In genomic region chrX:11090161-11090560, dm6 we compare ENCODE assay signal across 1 fruit fly cellular context.
TF ChIP-seq lines count a peak whose summit lies in the region.

Gene CG2076, plus strand, starts transcription at chrX:11090210.

TF ChIP-seq in whole organism, embryonic, 481 proteins besides CTCF, POLR2A, EP300 and RAD21 (continued from another document and continues in another):
- TF ChIP-seq sima (GFP tag; optimal IDR thresholded peaks at IDR 0.05; lab: Kevin White, UChicago) (no peak), hth (optimal IDR thresholded peaks at IDR 0.05; lab: Kevin White, UChicago) (no peak), CG11456 (GFP tag; IDR thresholded peaks at IDR 0.05; lab: Robert Waterston, UW) (no peak), nerfin-1 (tag; optimal IDR thresholded peaks at IDR 0.05; lab: Kevin White, UChicago) (no peak), lbe (GFP tag; optimal IDR thresholded peaks at IDR 0.05; lab: Kevin White, UChicago) (peak; percentile 6), prd (optimal IDR thresholded peaks at IDR 0.05; lab: Kevin White, UChicago) (no peak), prd (GFP tag; IDR thresholded peaks at IDR 0.05; lab: Robert Waterston, UW) (no peak), tna (GFP tag; IDR thresholded peaks at IDR 0.05; lab: Robert Waterston, UW; ENCODE audit: partially characterized antibody) (peak; percentile 95), tap (tag; optimal IDR thresholded peaks at IDR 0.05; lab: Kevin White, UChicago) (no peak), CG9437 (GFP tag; optimal IDR thresholded peaks at IDR 0.05; lab: Kevin White, UChicago) (no peak), lola (GFP tag; optimal IDR thresholded peaks at IDR 0.05; lab: Kevin White, UChicago) (no peak), CG6791 (GFP tag; IDR thresholded peaks at IDR 0.05; lab: Robert Waterston, UW; ENCODE audit: partially characterized antibody) (peak; percentile 92), nerfin-2 (GFP tag; IDR thresholded peaks at IDR 0.05; lab: Robert Waterston, UW; ENCODE audit: partially characterized antibody) (peak; percentile 97), ATbp (GFP tag; optimal IDR thresholded peaks at IDR 0.05; lab: Kevin White, UChicago) (no peak), gsb-n (tag; optimal IDR thresholded peaks at IDR 0.05; lab: Kevin White, UChicago) (no peak), Dbx (GFP tag; IDR thresholded peaks at IDR 0.05; lab: Robert Waterston, UW) (no peak), Lhr (GFP tag; optimal IDR thresholded peaks at IDR 0.05; lab: Kevin White, UChicago) (no peak), gcm2 (GFP tag; optimal IDR thresholded peaks at IDR 0.05; lab: Kevin White, UChicago) (no peak), H2.0 (GFP tag; IDR thresholded peaks at IDR 0.05; lab: Robert Waterston, UW) (no peak), CG9817 (tag; optimal IDR thresholded peaks at IDR 0.05; lab: Kevin White, UChicago) (no peak), Abd-B (GFP tag; optimal IDR thresholded peaks at IDR 0.05; lab: Kevin White, UChicago) (no peak), NK7.1 (GFP tag; optimal IDR thresholded peaks at IDR 0.05; lab: Kevin White, UChicago) (no peak), CG30020 (tag; optimal IDR thresholded peaks at IDR 0.05; lab: Kevin White, UChicago) (no peak), sens (GFP tag; lab: Kevin White, UChicago) (peak; percentile 41), Pdp1 (GFP tag; optimal IDR thresholded peaks at IDR 0.05; lab: Kevin White, UChicago) (peak in 1 of 2 experiments; percentile 36), CG7987 (GFP tag; optimal IDR thresholded peaks at IDR 0.05; lab: Kevin White, UChicago) (no peak), CG8290 (GFP tag; optimal IDR thresholded peaks at IDR 0.05; lab: Kevin White, UChicago) (no peak), CG8290 (tag; optimal IDR thresholded peaks at IDR 0.05; lab: Kevin White, UChicago) (no peak), CG1233 (GFP tag; optimal IDR thresholded peaks at IDR 0.05; lab: Kevin White, UChicago) (no peak), CG1024 (GFP tag; IDR thresholded peaks at IDR 0.05; lab: Robert Waterston, UW) (no peak), chn (GFP tag; optimal IDR thresholded peaks at IDR 0.05; lab: Kevin White, UChicago) (no peak), fd64A (GFP tag; optimal IDR thresholded peaks at IDR 0.05; lab: Kevin White, UChicago) (no peak), CG12659 (GFP tag; optimal IDR thresholded peaks at IDR 0.05; lab: Kevin White, UChicago) (no peak), Usf (GFP tag; optimal IDR thresholded peaks at IDR 0.05; lab: Kevin White, UChicago) (no peak), lilli (GFP tag; optimal IDR thresholded peaks at IDR 0.05; lab: Kevin White, UChicago) (no peak), Poxn (GFP tag; IDR thresholded peaks at IDR 0.05; lab: Robert Waterston, UW) (no peak), dm (GFP tag; optimal IDR thresholded peaks at IDR 0.05; lab: Kevin White, UChicago) (no peak), salm (tag; optimal IDR thresholded peaks at IDR 0.05; lab: Kevin White, UChicago) (no peak), kah (GFP tag; optimal IDR thresholded peaks at IDR 0.05; lab: Kevin White, UChicago) (no peak), vnd (GFP tag; IDR thresholded peaks at IDR 0.05; lab: Robert Waterston, UW; ENCODE audit: partially characterized antibody) (peak; percentile 92), CG33213 (GFP tag; optimal IDR thresholded peaks at IDR 0.05; lab: Kevin White, UChicago) (no peak), CG3838 (GFP tag; optimal IDR thresholded peaks at IDR 0.05; lab: Kevin White, UChicago) (no peak), Elba2 (GFP tag; optimal IDR thresholded peaks at IDR 0.05; lab: Kevin White, UChicago) (no peak), CG15011 (GFP tag; optimal IDR thresholded peaks at IDR 0.05; lab: Kevin White, UChicago) (no peak), CG42726 (GFP tag; IDR thresholded peaks at IDR 0.05; lab: Robert Waterston, UW; ENCODE audit: partially characterized antibody) (peak; percentile 58; the same call in 1 of the 2 replicates), Bdp1 (GFP tag; optimal IDR thresholded peaks at IDR 0.05; lab: Kevin White, UChicago) (no peak), Deaf1 (tag; optimal IDR thresholded peaks at IDR 0.05; lab: Kevin White, UChicago) (no peak), CG3163 (GFP tag; optimal IDR thresholded peaks at IDR 0.05; lab: Kevin White, UChicago) (no peak), emc (GFP tag; optimal IDR thresholded peaks at IDR 0.05; lab: Kevin White, UChicago) (no peak), Myb (GFP tag; optimal IDR thresholded peaks at IDR 0.05; lab: Kevin White, UChicago) (no peak), luna (GFP tag; optimal IDR thresholded peaks at IDR 0.05; lab: Kevin White, UChicago) (no peak), repo (GFP tag; optimal IDR thresholded peaks at IDR 0.05; lab: Kevin White, UChicago) (no peak), mam (GFP tag; optimal IDR thresholded peaks at IDR 0.05; lab: Kevin White, UChicago) (no peak), br (optimal IDR thresholded peaks at IDR 0.05; lab: Kevin White, UChicago) (no peak), eve (GFP tag; optimal IDR thresholded peaks at IDR 0.05; lab: Kevin White, UChicago) (no peak), ranshi (GFP tag; IDR thresholded peaks at IDR 0.05; lab: Robert Waterston, UW) (no peak), gcm (GFP tag; optimal IDR thresholded peaks at IDR 0.05; lab: Kevin White, UChicago) (no peak), CG2129 (GFP tag; IDR thresholded peaks at IDR 0.05; lab: Robert Waterston, UW; ENCODE audit: partially characterized antibody) (peak; percentile 23; the same call in 1 of the 2 replicates), CG10321 (GFP tag; IDR thresholded peaks at IDR 0.05; lab: Robert Waterston, UW) (no peak), CG11085 (GFP tag; IDR thresholded peaks at IDR 0.05; lab: Robert Waterston, UW) (no peak), Sry-β (GFP tag; optimal IDR thresholded peaks at IDR 0.05; lab: Kevin White, UChicago) (no peak), onecut (GFP tag; IDR thresholded peaks at IDR 0.05; lab: Robert Waterston, UW) (no peak), CG14050 (GFP tag; IDR thresholded peaks at IDR 0.05; lab: Robert Waterston, UW) (no peak), sens-2 (GFP tag; IDR thresholded peaks at IDR 0.05; lab: Robert Waterston, UW) (no peak), Dip3 (GFP tag; optimal IDR thresholded peaks at IDR 0.05; lab: Kevin White, UChicago) (no peak), PHDP (tag; optimal IDR thresholded peaks at IDR 0.05; lab: Kevin White, UChicago) (no peak), CG17385 (GFP tag; optimal IDR thresholded peaks at IDR 0.05; lab: Kevin White, UChicago) (no peak), ssp (GFP tag; IDR thresholded peaks at IDR 0.05; lab: Robert Waterston, UW) (no peak), CG16815 (GFP tag; optimal IDR thresholded peaks at IDR 0.05; lab: Kevin White, UChicago) (no peak), CG4820 (GFP tag; optimal IDR thresholded peaks at IDR 0.05; lab: Kevin White, UChicago) (no peak), CG2116 (GFP tag; optimal IDR thresholded peaks at IDR 0.05; lab: Kevin White, UChicago) (peak; percentile 73), pan (optimal IDR thresholded peaks at IDR 0.05; lab: Kevin White, UChicago) (no peak), pan (GFP tag; optimal IDR thresholded peaks at IDR 0.05 in 1 of 2, IDR thresholded peaks at IDR 0.05 in 1 of 2) (no peak), Side (GFP tag; optimal IDR thresholded peaks at IDR 0.05; lab: Kevin White, UChicago) (no peak), mld (GFP tag; IDR thresholded peaks at IDR 0.05; lab: Robert Waterston, UW; ENCODE audit: partially characterized antibody) (peak; percentile 82), CG8089 (GFP tag; optimal IDR thresholded peaks at IDR 0.05; lab: Kevin White, UChicago) (no peak), lmd (GFP tag; IDR thresholded peaks at IDR 0.05; lab: Robert Waterston, UW) (no peak), MESR4 (GFP tag; optimal IDR thresholded peaks at IDR 0.05; lab: Kevin White, UChicago) (peak; percentile 28), CG3847 (GFP tag; IDR thresholded peaks at IDR 0.05; lab: Robert Waterston, UW) (no peak), Dip2 (GFP tag; IDR thresholded peaks at IDR 0.05; lab: Robert Waterston, UW) (no peak), sob (GFP tag; IDR thresholded peaks at IDR 0.05; lab: Robert Waterston, UW) (no peak), usp (GFP tag; optimal IDR thresholded peaks at IDR 0.05; lab: Kevin White, UChicago) (no peak), inv (GFP tag; IDR thresholded peaks at IDR 0.05; lab: Robert Waterston, UW; ENCODE audit: partially characterized antibody) (peak; percentile 84), CG6683 (GFP tag; optimal IDR thresholded peaks at IDR 0.05; lab: Kevin White, UChicago) (no peak), row (GFP tag; IDR thresholded peaks at IDR 0.05; lab: Robert Waterston, UW) (no peak), Aef1 (GFP tag; IDR thresholded peaks at IDR 0.05; lab: Robert Waterston, UW) (no peak), vfl (GFP tag; optimal IDR thresholded peaks at IDR 0.05; lab: Kevin White, UChicago) (no peak), CG1602 (GFP tag; optimal IDR thresholded peaks at IDR 0.05; lab: Kevin White, UChicago) (no peak), Ravus (GFP tag; IDR thresholded peaks at IDR 0.05; lab: Robert Waterston, UW) (no peak), CG11504 (tag; optimal IDR thresholded peaks at IDR 0.05; lab: Kevin White, UChicago) (no peak), CG15514 (GFP tag; optimal IDR thresholded peaks at IDR 0.05; lab: Kevin White, UChicago) (peak; percentile 23), ash1 (GFP tag; optimal IDR thresholded peaks at IDR 0.05; lab: Kevin White, UChicago) (no peak), Ets97D (GFP tag; optimal IDR thresholded peaks at IDR 0.05; lab: Kevin White, UChicago) (no peak), MBD-R2 (GFP tag; IDR thresholded peaks at IDR 0.05; lab: Robert Waterston, UW) (peak; percentile 57), Lpt (GFP tag; optimal IDR thresholded peaks at IDR 0.05; lab: Kevin White, UChicago) (no peak), hbn (GFP tag; IDR thresholded peaks at IDR 0.05; lab: Robert Waterston, UW; ENCODE audit: partially characterized antibody) (peak; percentile 72), seq (GFP tag; IDR thresholded peaks at IDR 0.05; lab: Robert Waterston, UW) (no peak), C15 (GFP tag; IDR thresholded peaks at IDR 0.05; lab: Robert Waterston, UW) (no peak), Hr78 (GFP tag; optimal IDR thresholded peaks at IDR 0.05; lab: Kevin White, UChicago) (no peak), Atf-2 (GFP tag; optimal IDR thresholded peaks at IDR 0.05; lab: Kevin White, UChicago) (no peak), E2f1 (GFP tag; IDR thresholded peaks at IDR 0.05; lab: Robert Waterston, UW) (no peak), CG8359 (GFP tag; optimal IDR thresholded peaks at IDR 0.05; lab: Kevin White, UChicago; ENCODE audit: borderline replicate concordance) (no peak), dimm (GFP tag; IDR thresholded peaks at IDR 0.05; lab: Robert Waterston, UW) (no peak), nmo (GFP tag; optimal IDR thresholded peaks at IDR 0.05; lab: Kevin White, UChicago) (peak; percentile 22), ab (GFP tag; optimal IDR thresholded peaks at IDR 0.05; lab: Kevin White, UChicago) (no peak), CG8765 (GFP tag; IDR thresholded peaks at IDR 0.05; lab: Robert Waterston, UW) (no peak), CG4424 (GFP tag; optimal IDR thresholded peaks at IDR 0.05; lab: Kevin White, UChicago) (no peak), pros (GFP tag; optimal IDR thresholded peaks at IDR 0.05; lab: Kevin White, UChicago) (no peak), D19A (tag; optimal IDR thresholded peaks at IDR 0.05; lab: Kevin White, UChicago) (no peak), tio (GFP tag; optimal IDR thresholded peaks at IDR 0.05; lab: Kevin White, UChicago) (no peak), Jarid2 (GFP tag; optimal IDR thresholded peaks at IDR 0.05; lab: Kevin White, UChicago) (no peak), Fer2 (tag; optimal IDR thresholded peaks at IDR 0.05; lab: Kevin White, UChicago) (no peak), fd3F (GFP tag; optimal IDR thresholded peaks at IDR 0.05; lab: Kevin White, UChicago) (no peak), CG14441 (GFP tag; IDR thresholded peaks at IDR 0.05; lab: Robert Waterston, UW) (no peak), CG12744 (GFP tag; optimal IDR thresholded peaks at IDR 0.05; lab: Kevin White, UChicago) (no peak), NfI (GFP tag; optimal IDR thresholded peaks at IDR 0.05; lab: Kevin White, UChicago) (no peak), CG13624 (GFP tag; optimal IDR thresholded peaks at IDR 0.05; lab: Kevin White, UChicago) (no peak), CG10462 (GFP tag; optimal IDR thresholded peaks at IDR 0.05; lab: Kevin White, UChicago) (no peak), Nf-YA (GFP tag; IDR thresholded peaks at IDR 0.05; lab: Robert Waterston, UW) (no peak), odd (GFP tag; optimal IDR thresholded peaks at IDR 0.05; lab: Kevin White, UChicago) (no peak), so (GFP tag; IDR thresholded peaks at IDR 0.05; lab: Robert Waterston, UW) (no peak), CG10147 (GFP tag; optimal IDR thresholded peaks at IDR 0.05; lab: Kevin White, UChicago) (no peak), dan (GFP tag; IDR thresholded peaks at IDR 0.05; lab: Robert Waterston, UW) (no peak), CG11247 (GFP tag; IDR thresholded peaks at IDR 0.05; lab: Robert Waterston, UW) (no peak), oc (tag; optimal IDR thresholded peaks at IDR 0.05; lab: Kevin White, UChicago) (no peak), CG17829 (tag; optimal IDR thresholded peaks at IDR 0.05; lab: Kevin White, UChicago) (no peak), CG12769 (tag; optimal IDR thresholded peaks at IDR 0.05; lab: Kevin White, UChicago) (no peak), gfzf (GFP tag; optimal IDR thresholded peaks at IDR 0.05; lab: Kevin White, UChicago) (peak; percentile 14), CG11695 (GFP tag; IDR thresholded peaks at IDR 0.05; lab: Robert Waterston, UW) (no peak), sim (GFP tag; IDR thresholded peaks at IDR 0.05; lab: Robert Waterston, UW) (no peak), CG1603 (tag; optimal IDR thresholded peaks at IDR 0.05; lab: Kevin White, UChicago) (no peak), Chrac-16 (GFP tag; optimal IDR thresholded peaks at IDR 0.05; lab: Kevin White, UChicago) (no peak), dati (GFP tag; IDR thresholded peaks at IDR 0.05; lab: Robert Waterston, UW) (no peak), zfh2 (GFP tag; optimal IDR thresholded peaks at IDR 0.05; lab: Kevin White, UChicago) (no peak), B-H2 (GFP tag; optimal IDR thresholded peaks at IDR 0.05; lab: Kevin White, UChicago) (no peak), wek (GFP tag; optimal IDR thresholded peaks at IDR 0.05; lab: Kevin White, UChicago) (peak; percentile 91), disco-r (GFP tag; optimal IDR thresholded peaks at IDR 0.05; lab: Kevin White, UChicago) (no peak), Scr (GFP tag; IDR thresholded peaks at IDR 0.05; lab: Robert Waterston, UW; ENCODE audit: partially characterized antibody) (peak; percentile 91), Six4 (GFP tag; optimal IDR thresholded peaks at IDR 0.05; lab: Kevin White, UChicago) (no peak), CG4328 (GFP tag; optimal IDR thresholded peaks at IDR 0.05; lab: Kevin White, UChicago) (no peak)
